Worm (Caenorhabditis elegans): ENCODE data around the gene Y53C12A.10.

The Y53C12A.10 gene

DNA sequence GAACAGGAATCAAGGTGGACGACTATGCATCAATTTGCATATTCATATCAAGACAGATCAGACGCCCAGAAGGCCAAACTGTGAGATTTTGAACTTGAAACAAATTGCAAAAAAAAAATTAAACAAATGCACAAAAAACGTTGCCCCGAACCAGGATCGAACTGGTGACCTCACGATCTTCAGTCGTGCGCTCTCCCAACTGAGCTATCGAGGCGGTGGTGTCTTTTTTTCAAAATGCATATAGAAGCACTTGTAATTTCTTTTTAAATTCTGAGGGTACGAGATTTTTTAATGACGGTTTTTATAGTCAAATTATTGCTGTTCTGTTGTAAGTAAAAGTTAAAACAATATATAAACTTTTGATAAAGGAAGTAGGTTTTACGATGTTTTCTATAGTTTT is 8.4 kb upstream of the Y53C12A.10 start (continued):
- no peak for TF ChIP-seq repo-1 (tag; optimal IDR thresholded peaks at IDR 0.05)
- TF ChIP-seq lsl-1 (GFP tag; optimal IDR thresholded peaks at IDR 0.05) = peak; percentile 23
- no peak for TF ChIP-seq ceh-79 (tag; optimal IDR thresholded peaks at IDR 0.05)
- TF ChIP-seq ceh-91 (GFP tag; IDR thresholded peaks at IDR 0.05) = no peak
- TF ChIP-seq ceh-100 (GFP tag; IDR thresholded peaks at IDR 0.05) = no peak
- no peak for TF ChIP-seq ccch-3 (GFP tag; optimal IDR thresholded peaks at IDR 0.05)
- TF ChIP-seq F37B4.10 (GFP tag; IDR thresholded peaks at IDR 0.05) = no peak
- 0 out of 2 replicates have a peak, but pooled peaks have one; percentile 25 for TF ChIP-seq ztf-28 (GFP tag; IDR thresholded peaks at IDR 0.05)
- TF ChIP-seq nhr-90 (tag; optimal IDR thresholded peaks at IDR 0.05) = peak; percentile 35
- TF ChIP-seq Y53G8AR.9 (GFP tag; conservative IDR thresholded peaks at IDR 0.05) = no peak
- no peak for TF ChIP-seq zim-3 (tag; optimal IDR thresholded peaks at IDR 0.05)
- no peak for TF ChIP-seq ZK185.1 (tag; optimal IDR thresholded peaks at IDR 0.05; ENCODE audit: poor library complexity, severe bottlenecking)
- TF ChIP-seq B0261.1 (tag; optimal IDR thresholded peaks at IDR 0.05) = peak; percentile 70
- peak; percentile 25 for TF ChIP-seq athp-1 (tag; optimal IDR thresholded peaks at IDR 0.05)
- no peak for TF ChIP-seq egl-44 (GFP tag; IDR thresholded peaks at IDR 0.05)
- no peak for TF ChIP-seq K11D2.4 (GFP tag; IDR thresholded peaks at IDR 0.05)
- peak; percentile 71; the same call in 1 of the 2 replicates for TF ChIP-seq ztf-25 (GFP tag; IDR thresholded peaks at IDR 0.05)
- 0 out of 2 replicates have a peak, but pooled peaks have one; percentile 11 for TF ChIP-seq ekl-4 (GFP tag; IDR thresholded peaks at IDR 0.05)
- no peak for TF ChIP-seq C06A6.2 (GFP tag; conservative IDR thresholded peaks at IDR 0.05)
- no peak for TF ChIP-seq madf-3 (GFP tag; IDR thresholded peaks at IDR 0.05)
- TF ChIP-seq ztf-18 (tag; optimal IDR thresholded peaks at IDR 0.05) = peak; percentile 46
- no peak for TF ChIP-seq B0035.1 (tag; optimal IDR thresholded peaks at IDR 0.05)
- TF ChIP-seq bed-2 (GFP tag; IDR thresholded peaks at IDR 0.05) = no peak
- no peak for TF ChIP-seq somi-1 (GFP tag; optimal IDR thresholded peaks at IDR 0.05)
- TF ChIP-seq unc-130 (GFP tag; optimal IDR thresholded peaks at IDR 0.05) = no peak
- peak; percentile 35; the same call in 1 of the 2 replicates for TF ChIP-seq madf-6 (GFP tag; IDR thresholded peaks at IDR 0.05)
- no peak for TF ChIP-seq aptf-3 (GFP tag; IDR thresholded peaks at IDR 0.05)
- TF ChIP-seq F22D6.2 (tag; optimal IDR thresholded peaks at IDR 0.05) = no peak
- TF ChIP-seq let-607 (tag; optimal IDR thresholded peaks at IDR 0.05) = no peak
- TF ChIP-seq tlf-1 (GFP tag; optimal IDR thresholded peaks at IDR 0.05) = no peak
- TF ChIP-seq mes-4 (tag; optimal IDR thresholded peaks at IDR 0.05) = no peak
- no peak for TF ChIP-seq Y67H2A.10 (GFP tag; conservative IDR thresholded peaks at IDR 0.05)
- TF ChIP-seq F33H1.4 (GFP tag; IDR thresholded peaks at IDR 0.05) = peak; percentile 20; the same call in 1 of the 2 replicates
- TF ChIP-seq cebp-2 (GFP tag; IDR thresholded peaks at IDR 0.05) = no peak
- no peak for TF ChIP-seq ets-4 (GFP tag; optimal IDR thresholded peaks at IDR 0.05)
- TF ChIP-seq F57C9.4 (tag; optimal IDR thresholded peaks at IDR 0.05) = no peak
- no peak for TF ChIP-seq B0336.3 (GFP tag; IDR thresholded peaks at IDR 0.05)
- no peak for TF ChIP-seq egrh-3 (GFP tag; IDR thresholded peaks at IDR 0.05)
- no peak for TF ChIP-seq cebp-1 (GFP tag; IDR thresholded peaks at IDR 0.05)
- TF ChIP-seq cebp-1 (tag; optimal IDR thresholded peaks at IDR 0.05) = no peak
- no peak for TF ChIP-seq nhr-179 (tag; optimal IDR thresholded peaks at IDR 0.05)
- peak; percentile 20; the same call in 1 of the 2 replicates for TF ChIP-seq Y53F4B.3 (GFP tag; IDR thresholded peaks at IDR 0.05)
- peak; percentile 4 for TF ChIP-seq nhr-80 (tag; optimal IDR thresholded peaks at IDR 0.05)
- TF ChIP-seq nfya-2 (GFP tag; IDR thresholded peaks at IDR 0.05) = no peak
- TF ChIP-seq nfya-1 (tag; optimal IDR thresholded peaks at IDR 0.05; ENCODE audit: borderline replicate concordance, insufficient read depth) = no peak
- TF ChIP-seq unc-62 (GFP tag; optimal IDR thresholded peaks at IDR 0.05) = no peak
- TF ChIP-seq bed-1 (GFP tag; IDR thresholded peaks at IDR 0.05) = no peak
- TF ChIP-seq attf-5 (GFP tag; optimal IDR thresholded peaks at IDR 0.05) = peak; percentile 33
- no peak for TF ChIP-seq ztf-6 (GFP tag; IDR thresholded peaks at IDR 0.05)
- peak; percentile 55 for TF ChIP-seq snpc-3.4 (tag; optimal IDR thresholded peaks at IDR 0.05)

Data from whole organism, young adult.